Fruit fly (Drosophila melanogaster) whole organism, embryonic: ENCODE results near the gene CG7675.

Experiments
- Bdp1 ChIP-seq: fragments of 200-800 bp; sonication (Bioruptor generic); optimal IDR thresholded peaks from 3 replicates; lab custom pipeline; 2016; ENCODE audit warnings: missing biosample characterization, missing genetic modification characterization
- Blimp-1 ChIP-seq: fragments of 200-800 bp; sonication (Bioruptor generic); optimal IDR thresholded peaks from 3 replicates; lab custom pipeline; 2018; ENCODE audit warnings: missing biosample characterization, missing genetic modification characterization, mild to moderate bottlenecking, moderate library complexity, missing genetic modification reagents
- CG10565 ChIP-seq: fragments of 200-800 bp; sonication (Bioruptor generic); optimal IDR thresholded peaks from 3 replicates; lab custom pipeline; 2016; ENCODE audit warnings: missing biosample characterization, mild to moderate bottlenecking, missing genetic modification characterization
- CG12769 ChIP-seq: fragments of 200-800 bp; sonication (Bioruptor generic); optimal IDR thresholded peaks from 2 replicates; lab custom pipeline; 2019; ENCODE audit warnings: missing biosample characterization, mild to moderate bottlenecking, missing genetic modification characterization, moderate library complexity
- CG13894 ChIP-seq: fragments of 200-800 bp; sonication (Bioruptor generic); optimal IDR thresholded peaks from 3 replicates; lab custom pipeline; 2018; ENCODE audit warnings: missing biosample characterization, mild to moderate bottlenecking, missing genetic modification characterization, moderate library complexity
- CG14710 ChIP-seq: fragments of 200-800 bp; sonication (Bioruptor generic); optimal IDR thresholded peaks from 3 replicates; lab custom pipeline; 2019; ENCODE audit warnings: missing biosample characterization, mild to moderate bottlenecking, missing genetic modification characterization, moderate library complexity
- CG15269 ChIP-seq: fragments of 200-800 bp; sonication (Bioruptor generic); optimal IDR thresholded peaks from 2 replicates; lab custom pipeline; 2018; ENCODE audit warnings: missing biosample characterization, mild to moderate bottlenecking, missing genetic modification characterization, moderate library complexity
- CG16813 ChIP-seq: fragments of 200-800 bp; sonication (Bioruptor generic); IDR thresholded peaks from 3 replicates; pipeline ENCODE4 v1.3.6; 2022; ENCODE audit warnings: missing biosample characterization, missing genetic modification characterization; ENCODE audit not compliant: partially characterized antibody
- CG17186 ChIP-seq: fragments of 200-800 bp; sonication (Bioruptor generic); optimal IDR thresholded peaks from 3 replicates; lab custom pipeline; 2017; ENCODE audit warnings: missing biosample characterization, missing genetic modification reagents, missing genetic modification characterization
- CG17359 ChIP-seq: fragments of 200-800 bp; sonication (Bioruptor generic); optimal IDR thresholded peaks from 3 replicates; lab custom pipeline; 2018; ENCODE audit warnings: missing biosample characterization, mild to moderate bottlenecking, missing genetic modification characterization, moderate library complexity
- CG33557 ChIP-seq: fragments of 200-800 bp; sonication (Bioruptor generic); optimal IDR thresholded peaks from 2 replicates; lab custom pipeline; 2019; ENCODE audit warnings: missing biosample characterization, mild to moderate bottlenecking, missing genetic modification characterization, moderate library complexity
- CG7357 ChIP-seq: fragments of 200-800 bp; sonication (Bioruptor generic); IDR thresholded peaks from 3 replicates; pipeline ENCODE4 v1.3.6; 2022; ENCODE audit warnings: missing biosample characterization, missing genetic modification characterization
- CG7556 ChIP-seq: fragments of 200-800 bp; sonication (Bioruptor generic); optimal IDR thresholded peaks from 2 replicates; lab custom pipeline; 2017; ENCODE audit warnings: missing biosample characterization, mild to moderate bottlenecking, missing genetic modification characterization
- CG7963 ChIP-seq: fragments of 200-800 bp; sonication (Bioruptor generic); IDR thresholded peaks from 3 replicates; pipeline ENCODE4 v1.3.6; 2022; ENCODE audit warnings: missing biosample characterization, missing genetic modification characterization; ENCODE audit not compliant: partially characterized antibody
- Dp ChIP-seq: fragments of 200-800 bp; sonication (Bioruptor generic); optimal IDR thresholded peaks from 2 replicates; lab custom pipeline; 2018; ENCODE audit warnings: missing biosample characterization, mild to moderate bottlenecking, missing genetic modification characterization, moderate library complexity
- E2f2 ChIP-seq: fragments of 200-800 bp; sonication (Bioruptor generic); IDR thresholded peaks from 2 replicates; pipeline ENCODE4 v1.3.6; 2022; ENCODE audit warnings: missing biosample characterization, missing genetic modification characterization
- GATAe ChIP-seq: fragments of 200-800 bp; sonication (Bioruptor generic); conservative IDR thresholded peaks from 2 replicates; pipeline ENCODE4 v1.3.6; 2022; ENCODE audit warnings: missing biosample characterization, missing genetic modification characterization
- Gug ChIP-seq: fragments of 200-800 bp; sonication (Bioruptor generic); IDR thresholded peaks from 4 replicates; pipeline ENCODE4 v1.3.6; 2022; ENCODE audit warnings: missing biosample characterization, missing genetic modification characterization
- Hmr ChIP-seq: fragments of 200-800 bp; sonication (Bioruptor generic); optimal IDR thresholded peaks from 3 replicates; lab custom pipeline; 2017; ENCODE audit warnings: mild to moderate bottlenecking, missing biosample characterization, missing genetic modification reagents, missing genetic modification characterization
- Hr78 ChIP-seq, 2 experiments: fragments of 200-800 bp in 1 of 2; fragments of >200 bp in 1 of 2; sonication (Bioruptor generic) in 1 of 2; optimal IDR thresholded peaks; 2 replicates each; lab custom pipeline; 2017 to 2019; ENCODE audit warnings: missing biosample characterization in 2 of 2, missing genetic modification characterization in 2 of 2, mild to moderate bottlenecking in 1 of 2, moderate library complexity in 1 of 2
- Med ChIP-seq: fragments of 200-800 bp; sonication (Bioruptor generic); peaks from one replicate; lab custom pipeline; 2016; ENCODE audit warnings: missing biosample characterization, missing genetic modification characterization, mild to moderate bottlenecking, inconsistent platforms, moderate library complexity
- NC2α ChIP-seq: fragments of 200-800 bp; sonication (Bioruptor generic); optimal IDR thresholded peaks from 2 replicates; lab custom pipeline; 2016; ENCODE audit warnings: missing biosample characterization, missing genetic modification characterization
- Nf-YC ChIP-seq: fragments of 200-800 bp; optimal IDR thresholded peaks from 3 replicates; lab custom pipeline; 2019; ENCODE audit warnings: missing biosample characterization, mild to moderate bottlenecking, missing genetic modification characterization, moderate library complexity
- Pdp1 ChIP-seq, 2 experiments: fragments of 200-800 bp; sonication (Bioruptor generic); optimal IDR thresholded peaks; 3 replicates each; lab custom pipeline; 2016; ENCODE audit warnings: missing biosample characterization in 2 of 2, missing genetic modification characterization in 2 of 2, mild to moderate bottlenecking in 1 of 2, moderate library complexity in 1 of 2
- Sox100B ChIP-seq: fragments of 200-800 bp; sonication (Bioruptor generic); optimal IDR thresholded peaks from 3 replicates; lab custom pipeline; 2018; ENCODE audit warnings: missing biosample characterization, mild to moderate bottlenecking, missing genetic modification characterization
- Sox102F ChIP-seq: fragments of 200-800 bp; sonication (Bioruptor generic); optimal IDR thresholded peaks from 2 replicates; lab custom pipeline; 2018; ENCODE audit warnings: missing biosample characterization, mild to moderate bottlenecking, missing genetic modification characterization, moderate library complexity
- Taf1 ChIP-seq: fragments of 200-800 bp; sonication (Bioruptor generic); IDR thresholded peaks from 2 replicates; pipeline ENCODE4 v1.3.6; 2022; ENCODE audit warnings: missing biosample characterization, missing genetic modification characterization
- Trl ChIP-seq, 3 experiments: fragments of >200 bp in 2 of 3; fragments of 200-800 bp in 1 of 3; sonication (Bioruptor generic) in 1 of 3; optimal IDR thresholded peaks; 2 replicates in 1 of 3; 3 replicates in 2 of 3; lab custom pipeline; 2016 to 2017; ENCODE audit warnings: missing biosample characterization in 1 of 3, missing genetic modification characterization in 1 of 3
- Xrp1 ChIP-seq: fragments of 200-800 bp; sonication (Bioruptor generic); IDR thresholded peaks from 2 replicates; pipeline ENCODE4 v1.3.6; 2022; ENCODE audit warnings: missing biosample characterization, missing genetic modification characterization
- ase ChIP-seq: fragments of 200-800 bp; sonication (Bioruptor generic); IDR thresholded peaks from 3 replicates; pipeline ENCODE4 v1.3.6; 2022; ENCODE audit warnings: missing biosample characterization, missing genetic modification characterization
- caup ChIP-seq: fragments of 200-800 bp; sonication (Bioruptor generic); optimal IDR thresholded peaks from 3 replicates; lab custom pipeline; 2017; ENCODE audit warnings: missing biosample characterization, mild to moderate bottlenecking, missing genetic modification characterization, moderate library complexity; ENCODE audit not compliant: severe bottlenecking
- dimm ChIP-seq: fragments of 200-800 bp; sonication (Bioruptor generic); IDR thresholded peaks from 2 replicates; pipeline ENCODE4 v1.3.6; 2022; ENCODE audit warnings: missing biosample characterization, missing genetic modification characterization
- ewg ChIP-seq: fragments of 200-800 bp; sonication (Bioruptor generic); optimal IDR thresholded peaks from 3 replicates; lab custom pipeline; 2017; ENCODE audit warnings: mild to moderate bottlenecking, missing biosample characterization, missing genetic modification reagents, missing genetic modification characterization
- grau ChIP-seq: fragments of 200-800 bp; optimal IDR thresholded peaks from 3 replicates; lab custom pipeline; 2019; ENCODE audit warnings: missing biosample characterization, mild to moderate bottlenecking, missing genetic modification characterization, moderate library complexity
- hth ChIP-seq: fragments of >200 bp; optimal IDR thresholded peaks from 2 replicates; lab custom pipeline; 2017; ENCODE audit warnings: inconsistent platforms
- kah ChIP-seq: fragments of 200-800 bp; sonication (Bioruptor generic); optimal IDR thresholded peaks from 2 replicates; lab custom pipeline; 2018; ENCODE audit warnings: missing biosample characterization, mild to moderate bottlenecking, missing genetic modification characterization
- knrl ChIP-seq: fragments of 200-800 bp; sonication (Bioruptor generic); IDR thresholded peaks from 3 replicates; pipeline ENCODE4 v1.3.6; 2022; ENCODE audit warnings: missing biosample characterization, missing genetic modification characterization; ENCODE audit not compliant: partially characterized antibody
- pzg ChIP-seq: fragments of 200-800 bp; sonication (Bioruptor generic); optimal IDR thresholded peaks from 3 replicates; lab custom pipeline; 2018; ENCODE audit warnings: missing biosample characterization, mild to moderate bottlenecking, missing genetic modification characterization, moderate library complexity
- ro ChIP-seq: fragments of 200-800 bp; sonication (Bioruptor generic); IDR thresholded peaks from 2 replicates; pipeline ENCODE4 v1.3.6; 2022; ENCODE audit warnings: missing biosample characterization, missing genetic modification characterization
- sens-2 ChIP-seq: fragments of 200-800 bp; sonication (Bioruptor generic); IDR thresholded peaks from 2 replicates; pipeline ENCODE4 v1.3.6; 2022; ENCODE audit warnings: missing biosample characterization, missing genetic modification characterization
- tin ChIP-seq: fragments of 200-800 bp; sonication (Bioruptor generic); optimal IDR thresholded peaks from 3 replicates; lab custom pipeline; 2016; ENCODE audit warnings: missing biosample characterization, missing genetic modification characterization
- wdn ChIP-seq: fragments of 200-800 bp; sonication (Bioruptor generic); IDR thresholded peaks from 2 replicates; pipeline ENCODE4 v1.3.6; 2022; ENCODE audit warnings: missing biosample characterization, missing genetic modification characterization

Gene CG7675

DNA sequence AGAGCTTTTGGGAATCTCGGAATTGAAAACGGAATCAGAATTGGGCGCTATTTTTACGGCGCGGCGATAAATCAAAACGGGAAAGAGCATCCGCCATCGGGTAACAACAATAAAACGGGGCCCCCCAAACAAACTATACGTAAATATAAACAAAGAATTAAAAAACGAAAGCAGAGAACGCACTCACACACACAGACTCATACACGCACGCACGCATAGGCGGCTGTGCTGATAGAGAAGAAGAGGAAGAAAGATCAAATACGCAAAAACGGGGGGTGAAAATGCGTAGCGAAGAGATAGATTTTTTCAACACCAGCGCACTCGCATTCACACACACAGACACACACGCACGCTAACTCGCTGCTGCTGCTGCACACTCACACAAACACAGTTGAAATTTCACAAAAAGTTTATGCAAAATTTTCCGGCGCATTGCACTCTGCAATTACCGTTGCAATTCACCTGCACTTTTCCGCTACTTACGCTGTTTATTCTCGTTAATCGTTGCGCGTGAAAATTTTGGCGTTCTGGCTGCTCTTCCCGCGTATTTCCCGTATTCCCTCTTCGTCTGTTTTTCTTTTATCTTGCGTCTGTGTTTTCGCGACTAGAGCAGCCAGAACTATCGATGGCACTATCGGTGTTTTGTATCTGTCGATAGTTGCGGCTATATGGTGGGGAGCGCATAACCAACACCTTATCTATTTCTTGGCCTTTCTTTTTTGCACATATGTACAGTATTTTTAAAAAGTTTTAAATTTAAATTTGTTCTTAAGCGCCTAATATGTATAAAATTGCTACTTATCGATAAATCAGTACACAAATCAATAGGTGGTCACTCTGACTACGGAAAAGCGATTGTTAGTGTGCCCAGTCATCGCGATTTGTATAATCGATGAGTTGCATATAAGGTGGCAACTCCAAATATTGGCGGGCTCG, 31.6 kb upstream of the CG7675 start, which contains the start of gene CG31122 (continued):
- no peak for TF ChIP-seq Hr78 (GFP tag; optimal IDR thresholded peaks at IDR 0.05; lab: Kevin White, UChicago)
- TF ChIP-seq Gug (GFP tag; lab: Robert Waterston, UW), result peak; percentile 60; the same call in 2 of the 4 replicates
- TF ChIP-seq pzg, result peak; percentile 87
- TF ChIP-seq caup, result peak; percentile 24
- 0 out of 2 replicates have a peak, but pooled peaks have one; percentile 37 for TF ChIP-seq Xrp1 (GFP tag; lab: Robert Waterston, UW)

DNA sequence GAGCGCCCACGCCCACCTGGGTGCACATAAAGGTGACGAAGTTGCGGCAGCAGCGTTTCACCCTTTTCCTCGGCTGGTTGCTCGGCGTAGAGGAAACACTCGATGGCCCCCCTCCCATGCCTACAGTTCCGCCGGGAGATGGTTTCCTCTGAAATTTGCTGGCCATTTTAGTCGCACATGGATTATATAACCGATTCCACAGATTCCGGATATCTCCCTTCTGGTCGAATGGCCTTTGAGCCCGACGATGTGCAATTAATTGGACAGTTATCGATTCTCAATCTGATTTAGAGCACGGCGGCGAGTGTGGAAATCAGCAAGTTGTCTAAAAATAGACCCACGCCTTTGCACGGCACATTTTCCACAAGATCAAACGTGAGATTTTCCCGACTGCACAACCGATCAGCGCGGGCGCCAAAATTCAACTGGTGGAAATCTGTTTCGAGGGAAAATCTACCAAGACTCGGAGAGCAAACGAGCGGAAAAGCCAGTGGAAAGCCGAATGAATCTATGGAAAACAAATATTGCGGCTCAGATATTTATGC, 30.3 kb upstream of the CG7675 start, which contains the start of gene CG10864:
Gene CG10864 (minus strand): TSS at position 427 of the 545 bp plus-strand sequence.
- TF ChIP-seq knrl, result no peak
- no peak for TF ChIP-seq ewg
- TF ChIP-seq Taf1 (GFP tag; lab: Robert Waterston, UW), result no peak
- peak; percentile 13 for TF ChIP-seq kah
- TF ChIP-seq CG15269 (tag; lab: Kevin White, UChicago), result no peak
- no peak for TF ChIP-seq hth (lab: Kevin White, UChicago)
- TF ChIP-seq E2f2 (GFP tag; lab: Robert Waterston, UW), result peak; percentile 43; the same call in 1 of the 2 replicates
- TF ChIP-seq CG7963 (GFP tag; lab: Robert Waterston, UW), result 0 out of 3 replicates have a peak, but pooled peaks have one; percentile 7
- TF ChIP-seq CG12769 (tag; lab: Kevin White, UChicago), result peak; percentile 62
- peak; percentile 61 for TF ChIP-seq Med (GFP tag; lab: Kevin White, UChicago)
- peak; percentile 8 for TF ChIP-seq Dp (GFP tag; lab: Kevin White, UChicago)
- TF ChIP-seq Pdp1 (GFP tag; optimal IDR thresholded peaks at IDR 0.05; lab: Kevin White, UChicago), result peak in 1 of 2 experiments; percentile 92
- TF ChIP-seq ase (GFP tag; lab: Robert Waterston, UW), result 0 out of 3 replicates have a peak, but pooled peaks have one; percentile 29
- no peak for TF ChIP-seq Hmr (GFP tag; lab: Kevin White, UChicago)
- TF ChIP-seq, all 482 proteins: peak for 8

DNA sequence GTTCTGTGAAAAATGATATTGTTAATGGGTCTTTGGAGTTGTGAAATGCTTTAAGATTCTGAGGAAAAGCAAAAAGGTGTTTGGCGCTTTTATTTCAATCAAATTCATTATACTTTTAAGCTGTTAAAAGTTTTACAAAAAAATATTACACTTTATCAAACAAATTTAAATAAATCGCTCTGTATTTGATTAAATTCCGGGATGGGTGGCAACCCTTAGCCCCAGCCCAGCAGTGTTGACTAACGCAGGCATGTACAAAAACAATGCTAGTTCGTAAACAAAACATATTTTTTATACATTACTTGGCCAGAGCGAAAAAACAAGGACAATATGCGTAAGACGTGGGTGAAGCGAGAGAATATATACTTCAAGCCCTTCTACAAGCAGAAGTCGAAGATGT, 23.7 kb upstream of the CG7675 start, which contains the start of gene CG7685:
Gene CG7685 (plus strand): TSS at position 228 of the 400 bp plus-strand sequence.
- TF ChIP-seq CG13894 (tag; lab: Kevin White, UChicago) (peak; percentile 67), hth (lab: Kevin White, UChicago) (no peak), grau (peak; percentile 72), Bdp1 (GFP tag; lab: Kevin White, UChicago) (peak; percentile 21), CG16813 (GFP tag; lab: Robert Waterston, UW) (no peak), CG10565 (GFP tag; lab: Kevin White, UChicago) (no peak), NC2α (GFP tag; lab: Kevin White, UChicago) (no peak), Trl (optimal IDR thresholded peaks at IDR 0.05; lab: Kevin White, UChicago) (no peak), Trl (GFP tag; optimal IDR thresholded peaks at IDR 0.05; lab: Kevin White, UChicago) (peak; percentile 72), ase (GFP tag; lab: Robert Waterston, UW) (no peak), CG14710 (tag; lab: Kevin White, UChicago) (peak; percentile 62), tin (peak; percentile 71), CG7963 (GFP tag; lab: Robert Waterston, UW) (no peak), ro (no peak), Blimp-1 (GFP tag; lab: Kevin White, UChicago) (peak; percentile 38), Xrp1 (GFP tag; lab: Robert Waterston, UW) (peak; percentile 71), sens-2 (no peak), CG17359 (peak; percentile 63), Sox102F (GFP tag; lab: Kevin White, UChicago) (peak; percentile 51), wdn (GFP tag; lab: Robert Waterston, UW) (no peak), CG7357 (no peak), GATAe (GFP tag; lab: Robert Waterston, UW) (no peak), CG7556 (GFP tag; lab: Kevin White, UChicago) (peak; percentile 61), CG15269 (tag; lab: Kevin White, UChicago) (peak; percentile 73), CG17186 (GFP tag; lab: Kevin White, UChicago) (peak; percentile 9), dimm (GFP tag; lab: Robert Waterston, UW) (no peak), Nf-YC (peak; percentile 69), CG33557 (GFP tag; lab: Kevin White, UChicago) (peak; percentile 40), Sox100B (GFP tag; lab: Kevin White, UChicago) (peak; percentile 36)
